Fruit fly (Drosophila melanogaster) whole organism, embryonic: Measurements from ENCODE around the gene Uch-L5R.

Experiments used
- ATbp ChIP-seq: fragments of 200-800 bp; sonication (Bioruptor generic); optimal IDR thresholded peaks from 2 replicates; lab custom pipeline; 2017; ENCODE audit warnings: missing biosample characterization, mild to moderate bottlenecking, missing genetic modification characterization, missing genetic modification reagents
- Atf3 ChIP-seq: fragments of 200-800 bp; sonication (Bioruptor generic); optimal IDR thresholded peaks from 3 replicates; lab custom pipeline; 2016; ENCODE audit warnings: missing biosample characterization, missing genetic modification characterization
- B-H2 ChIP-seq: fragments of 200-800 bp; sonication (Bioruptor generic); optimal IDR thresholded peaks from 2 replicates; lab custom pipeline; 2018; ENCODE audit warnings: missing biosample characterization, mild to moderate bottlenecking, missing genetic modification characterization
- BtbVII ChIP-seq: fragments of 200-800 bp; sonication (Bioruptor generic); optimal IDR thresholded peaks from 3 replicates; lab custom pipeline; 2017; ENCODE audit warnings: missing biosample characterization, mild to moderate bottlenecking, missing genetic modification characterization
- CG10366 ChIP-seq: fragments of 200-800 bp; sonication (Bioruptor generic); IDR thresholded peaks from 2 replicates; pipeline ENCODE4 v1.3.6; 2022; ENCODE audit warnings: missing biosample characterization, missing genetic modification characterization
- CG11093 ChIP-seq: fragments of 200-800 bp; sonication (Bioruptor generic); IDR thresholded peaks from 3 replicates; pipeline ENCODE4 v1.3.6; 2022; ENCODE audit warnings: missing biosample characterization, missing genetic modification characterization
- CG11504 ChIP-seq: fragments of 200-800 bp; sonication (Bioruptor generic); optimal IDR thresholded peaks from 3 replicates; lab custom pipeline; 2019; ENCODE audit warnings: missing biosample characterization, mild to moderate bottlenecking, missing genetic modification characterization, moderate library complexity
- CG11560 ChIP-seq: fragments of 200-800 bp; sonication (Bioruptor generic); IDR thresholded peaks from 3 replicates; pipeline ENCODE4 v1.3.6; 2022; ENCODE audit warnings: missing biosample characterization, missing genetic modification characterization
- CG12071 ChIP-seq: fragments of 200-800 bp; sonication (Bioruptor generic); optimal IDR thresholded peaks from 3 replicates; lab custom pipeline; 2018; ENCODE audit warnings: missing biosample characterization, mild to moderate bottlenecking, missing genetic modification characterization
- CG12219 ChIP-seq: fragments of 200-800 bp; sonication (Bioruptor generic); optimal IDR thresholded peaks from 3 replicates; lab custom pipeline; 2018; ENCODE audit warnings: missing biosample characterization, mild to moderate bottlenecking, missing genetic modification characterization
- CG12391 ChIP-seq: fragments of 200-800 bp; sonication (Bioruptor generic); optimal IDR thresholded peaks from 3 replicates; lab custom pipeline; 2018; ENCODE audit warnings: missing biosample characterization, mild to moderate bottlenecking, missing genetic modification characterization, moderate library complexity
- CG1602 ChIP-seq: fragments of 200-800 bp; sonication (Bioruptor generic); optimal IDR thresholded peaks from 3 replicates; lab custom pipeline; 2016; ENCODE audit warnings: missing biosample characterization, missing genetic modification characterization
- CG17359 ChIP-seq: fragments of 200-800 bp; sonication (Bioruptor generic); optimal IDR thresholded peaks from 3 replicates; lab custom pipeline; 2018; ENCODE audit warnings: missing biosample characterization, mild to moderate bottlenecking, missing genetic modification characterization, moderate library complexity
- CG17829 ChIP-seq: fragments of 200-800 bp; optimal IDR thresholded peaks from 2 replicates; lab custom pipeline; 2019; ENCODE audit warnings: missing biosample characterization, mild to moderate bottlenecking, missing genetic modification characterization, moderate library complexity
- CG1832 ChIP-seq: fragments of 200-800 bp; sonication (Bioruptor generic); optimal IDR thresholded peaks from 2 replicates; lab custom pipeline; 2017; ENCODE audit warnings: missing biosample characterization, mild to moderate bottlenecking, missing genetic modification characterization, inconsistent platforms
- CG2678 ChIP-seq: fragments of 200-800 bp; sonication (Bioruptor generic); optimal IDR thresholded peaks from 3 replicates; lab custom pipeline; 2019; ENCODE audit warnings: missing biosample characterization, mild to moderate bottlenecking, missing genetic modification characterization, moderate library complexity
- CG2712 ChIP-seq: fragments of 200-800 bp; optimal IDR thresholded peaks from 3 replicates; lab custom pipeline; 2019; ENCODE audit warnings: missing biosample characterization, mild to moderate bottlenecking, missing genetic modification characterization, moderate library complexity
- CG4424 ChIP-seq: fragments of 200-800 bp; sonication (Bioruptor generic); optimal IDR thresholded peaks from 3 replicates; lab custom pipeline; 2016; ENCODE audit warnings: missing biosample characterization, missing genetic modification characterization
- CG6689 ChIP-seq: fragments of 200-800 bp; sonication (Bioruptor generic); IDR thresholded peaks from 2 replicates; pipeline ENCODE4 v1.3.6; 2022; ENCODE audit warnings: missing biosample characterization, missing genetic modification characterization
- CTCF ChIP-seq: fragments of 200-800 bp; sonication (Bioruptor generic); optimal IDR thresholded peaks from 2 replicates; lab custom pipeline; 2017; ENCODE audit warnings: missing biosample characterization, mild to moderate bottlenecking, missing genetic modification characterization, moderate library complexity
- Camta ChIP-seq: fragments of 200-800 bp; sonication (Bioruptor generic); optimal IDR thresholded peaks from 2 replicates; lab custom pipeline; 2016; ENCODE audit warnings: missing biosample characterization, missing genetic modification characterization
- Chrac-16 ChIP-seq: fragments of 200-800 bp; sonication (Bioruptor generic); optimal IDR thresholded peaks from 3 replicates; lab custom pipeline; 2016; ENCODE audit warnings: missing biosample characterization, missing genetic modification characterization
- D19A ChIP-seq: fragments of 200-800 bp; optimal IDR thresholded peaks from 3 replicates; lab custom pipeline; 2019; ENCODE audit warnings: missing biosample characterization, mild to moderate bottlenecking, missing genetic modification characterization, moderate library complexity
- Deaf1 ChIP-seq: fragments of 200-800 bp; optimal IDR thresholded peaks from 3 replicates; lab custom pipeline; 2019; ENCODE audit warnings: missing biosample characterization, mild to moderate bottlenecking, missing genetic modification characterization, moderate library complexity
- Dek ChIP-seq: fragments of 200-800 bp; sonication (Bioruptor generic); optimal IDR thresholded peaks from 3 replicates; lab custom pipeline; 2019; ENCODE audit warnings: missing biosample characterization, mild to moderate bottlenecking, missing genetic modification characterization, moderate library complexity
- E2f2 ChIP-seq: fragments of 200-800 bp; sonication (Bioruptor generic); IDR thresholded peaks from 2 replicates; pipeline ENCODE4 v1.3.6; 2022; ENCODE audit warnings: missing biosample characterization, missing genetic modification characterization
- HLH54F ChIP-seq: fragments of 200-800 bp; sonication (Bioruptor generic); optimal IDR thresholded peaks from 3 replicates; lab custom pipeline; 2016; ENCODE audit warnings: missing biosample characterization, missing genetic modification characterization
- Hr51 ChIP-seq, 2 experiments: fragments of 200-800 bp; sonication (Bioruptor generic); optimal IDR thresholded peaks; 2 replicates in 1 of 2; 3 replicates in 1 of 2; lab custom pipeline; 2016 to 2018; ENCODE audit warnings: missing biosample characterization in 2 of 2, missing genetic modification characterization in 2 of 2, mild to moderate bottlenecking in 1 of 2, moderate library complexity in 1 of 2
- Nf-YB ChIP-seq: fragments of 200-800 bp; sonication (Bioruptor generic); optimal IDR thresholded peaks from 3 replicates; lab custom pipeline; 2019; ENCODE audit warnings: missing biosample characterization, mild to moderate bottlenecking, missing genetic modification characterization, moderate library complexity
- Sox102F ChIP-seq: fragments of 200-800 bp; sonication (Bioruptor generic); optimal IDR thresholded peaks from 2 replicates; lab custom pipeline; 2018; ENCODE audit warnings: missing biosample characterization, mild to moderate bottlenecking, missing genetic modification characterization, moderate library complexity
- Ssrp ChIP-seq: fragments of 200-800 bp; sonication (Bioruptor generic); optimal IDR thresholded peaks from 2 replicates; lab custom pipeline; 2018; ENCODE audit warnings: missing biosample characterization, mild to moderate bottlenecking, missing genetic modification characterization, moderate library complexity
- chinmo ChIP-seq: fragments of 200-800 bp; sonication (Bioruptor generic); IDR thresholded peaks from 4 replicates; pipeline ENCODE4 v1.3.6; 2022; ENCODE audit warnings: missing biosample characterization, missing genetic modification characterization; ENCODE audit not compliant: partially characterized antibody
- crol ChIP-seq: fragments of 200-800 bp; sonication (Bioruptor generic); IDR thresholded peaks from 2 replicates; pipeline ENCODE4 v1.3.6; 2022; ENCODE audit warnings: missing biosample characterization, missing genetic modification characterization
- dmrt99B ChIP-seq: fragments of 200-800 bp; sonication (Bioruptor generic); optimal IDR thresholded peaks from 2 replicates; lab custom pipeline; 2018; ENCODE audit warnings: missing biosample characterization, mild to moderate bottlenecking, missing genetic modification characterization, moderate library complexity
- ewg ChIP-seq: fragments of 200-800 bp; sonication (Bioruptor generic); optimal IDR thresholded peaks from 3 replicates; lab custom pipeline; 2017; ENCODE audit warnings: mild to moderate bottlenecking, missing biosample characterization, missing genetic modification reagents, missing genetic modification characterization
- gcm ChIP-seq: fragments of 200-800 bp; sonication (Bioruptor generic); optimal IDR thresholded peaks from 2 replicates; lab custom pipeline; 2019; ENCODE audit warnings: missing biosample characterization, mild to moderate bottlenecking, missing genetic modification characterization, moderate library complexity
- gem ChIP-seq: fragments of 200-800 bp; sonication (Bioruptor generic); optimal IDR thresholded peaks from 2 replicates; lab custom pipeline; 2019; ENCODE audit warnings: missing biosample characterization, mild to moderate bottlenecking, missing genetic modification characterization, moderate library complexity
- grn ChIP-seq: fragments of 200-800 bp; sonication (Bioruptor generic); optimal IDR thresholded peaks from 3 replicates; lab custom pipeline; 2017; ENCODE audit warnings: missing biosample characterization, missing genetic modification characterization
- lab ChIP-seq: fragments of 200-800 bp; sonication (Bioruptor generic); optimal IDR thresholded peaks from 3 replicates; lab custom pipeline; 2017; ENCODE audit warnings: missing biosample characterization, missing genetic modification characterization, mild to moderate bottlenecking, moderate library complexity, missing genetic modification reagents
- lbe ChIP-seq: fragments of 200-800 bp; sonication (Bioruptor generic); optimal IDR thresholded peaks from 2 replicates; lab custom pipeline; 2016; ENCODE audit warnings: missing biosample characterization, mild to moderate bottlenecking, missing genetic modification characterization
- row ChIP-seq: fragments of 200-800 bp; sonication (Bioruptor generic); IDR thresholded peaks from 3 replicates; pipeline ENCODE4 v1.3.6; 2022; ENCODE audit warnings: missing biosample characterization, missing genetic modification characterization
- salm ChIP-seq: fragments of 200-800 bp; sonication (Bioruptor generic); optimal IDR thresholded peaks from 2 replicates; lab custom pipeline; 2018; ENCODE audit warnings: missing biosample characterization, mild to moderate bottlenecking, missing genetic modification characterization
- sc ChIP-seq, 3 experiments: fragments of >200 bp in 2 of 3; fragments of 200-800 bp in 1 of 3; sonication (Bioruptor generic) in 1 of 3; optimal IDR thresholded peaks; 2 replicates in 2 of 3; 3 replicates in 1 of 3; lab custom pipeline; 2017; ENCODE audit warnings: mild to moderate bottlenecking in 1 of 3, missing biosample characterization in 1 of 3, missing genetic modification characterization in 1 of 3, missing genetic modification reagents in 1 of 3
- sens ChIP-seq: fragments of 200-800 bp; sonication (Bioruptor generic); peaks from one replicate; lab custom pipeline; 2016; ENCODE audit warnings: missing biosample characterization, missing genetic modification characterization
- sens-2 ChIP-seq: fragments of 200-800 bp; sonication (Bioruptor generic); IDR thresholded peaks from 2 replicates; pipeline ENCODE4 v1.3.6; 2022; ENCODE audit warnings: missing biosample characterization, missing genetic modification characterization
- sim ChIP-seq: fragments of 200-800 bp; sonication (Bioruptor generic); IDR thresholded peaks from 2 replicates; pipeline ENCODE4 v1.3.6; 2022; ENCODE audit warnings: missing biosample characterization, missing genetic modification characterization
- tup ChIP-seq: fragments of 200-800 bp; sonication (Bioruptor generic); optimal IDR thresholded peaks from 2 replicates; lab custom pipeline; 2016; ENCODE audit warnings: missing biosample characterization, mild to moderate bottlenecking, missing genetic modification characterization, moderate library complexity
- twi ChIP-seq: fragments of 200-800 bp; optimal IDR thresholded peaks from 2 replicates; lab custom pipeline; 2019; ENCODE audit warnings: missing biosample characterization, mild to moderate bottlenecking, missing genetic modification characterization, moderate library complexity
- usp ChIP-seq: fragments of >200 bp; optimal IDR thresholded peaks from 2 replicates; lab custom pipeline; 2017; ENCODE audit warnings: missing biosample characterization, missing genetic modification characterization
- zen ChIP-seq: fragments of 200-800 bp; sonication (Bioruptor generic); optimal IDR thresholded peaks from 3 replicates; lab custom pipeline; 2018; ENCODE audit warnings: missing biosample characterization, mild to moderate bottlenecking, missing genetic modification characterization, moderate library complexity

Gene Uch-L5R

DNA sequence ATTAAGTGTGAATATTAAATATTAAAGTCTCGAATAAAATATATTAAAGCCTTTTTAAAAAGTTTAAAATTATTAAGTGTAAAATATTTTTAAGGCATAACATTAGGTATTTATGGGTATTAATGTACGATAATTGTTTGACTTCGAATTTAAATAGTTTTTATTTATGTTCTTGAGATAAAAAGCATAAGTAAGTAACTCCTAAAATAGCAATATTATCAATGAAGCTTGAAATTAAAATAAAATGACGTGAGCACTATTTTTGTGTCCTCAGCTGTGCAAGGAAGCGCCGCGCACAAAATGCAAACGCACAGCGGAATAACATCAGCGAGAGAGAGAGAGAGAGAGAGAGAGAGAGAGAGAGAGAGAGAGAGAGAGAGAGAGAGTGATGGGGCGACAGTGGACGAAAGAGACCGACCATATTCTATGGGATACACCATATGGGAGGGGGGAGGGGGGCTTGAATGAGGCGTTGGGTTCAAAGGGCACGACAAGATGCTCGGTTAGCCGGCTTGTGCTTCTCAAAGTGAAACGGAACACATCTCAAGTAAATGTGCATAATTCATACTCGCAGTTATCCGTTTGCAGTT is 33.9 kb upstream of the Uch-L5R start (continued):
- 0 out of 2 replicates have a peak, but pooled peaks have one; percentile 21 for TF ChIP-seq CG6689
- peak; percentile 12 for TF ChIP-seq Ssrp
- TF ChIP-seq crol (GFP tag; lab: Robert Waterston, UW) = peak; percentile 56
- no peak for TF ChIP-seq CG12071 (GFP tag; lab: Kevin White, UChicago)
- TF ChIP-seq grn = no peak
- no peak for TF ChIP-seq HLH54F (GFP tag; lab: Kevin White, UChicago)
- peak; percentile 50 for TF ChIP-seq CG11504 (tag; lab: Kevin White, UChicago)
- TF ChIP-seq sens (GFP tag; lab: Kevin White, UChicago) = peak; percentile 47
- no peak for TF ChIP-seq ATbp (GFP tag; lab: Kevin White, UChicago)
- TF ChIP-seq CG11093 (GFP tag; lab: Robert Waterston, UW) = no peak
- peak; percentile 15 for TF ChIP-seq CG17359 (tag; lab: Kevin White, UChicago)
- peak; percentile 9 for TF ChIP-seq Sox102F (GFP tag; lab: Kevin White, UChicago)
- peak; percentile 29 for TF ChIP-seq D19A
- no peak for TF ChIP-seq CG4424 (GFP tag; lab: Kevin White, UChicago)
- TF ChIP-seq gem = peak; percentile 70
- no peak for TF ChIP-seq E2f2
- TF ChIP-seq tup (GFP tag; lab: Kevin White, UChicago) = no peak
- TF ChIP-seq CG1832 (GFP tag; lab: Kevin White, UChicago) = peak; percentile 78
- peak; percentile 7 for TF ChIP-seq zen (tag; lab: Kevin White, UChicago)
- TF ChIP-seq CG2712 (tag; lab: Kevin White, UChicago) = peak; percentile 53
- TF ChIP-seq CG12391 (tag; lab: Kevin White, UChicago) = peak; percentile 42
- TF ChIP-seq Dek (tag; lab: Kevin White, UChicago) = no peak
- no peak for TF ChIP-seq sim (GFP tag; lab: Robert Waterston, UW)
- TF ChIP-seq ewg (GFP tag; lab: Kevin White, UChicago) = no peak
- TF ChIP-seq Hr51 (GFP tag; optimal IDR thresholded peaks at IDR 0.05; lab: Kevin White, UChicago) = peak in 1 of 2 experiments; percentile 19
- TF ChIP-seq CG17829 (tag; lab: Kevin White, UChicago) = peak; percentile 27
- TF ChIP-seq CG1602 (GFP tag; lab: Kevin White, UChicago) = no peak
- no peak for TF ChIP-seq CG12219 (GFP tag; lab: Kevin White, UChicago)
- TF ChIP-seq Nf-YB (GFP tag; lab: Kevin White, UChicago) = peak; percentile 5
- no peak for TF ChIP-seq CG11560 (tag; lab: Robert Waterston, UW)
- TF ChIP-seq CTCF (GFP tag; lab: Kevin White, UChicago) = no peak
- TF ChIP-seq Camta = no peak
- TF ChIP-seq chinmo (GFP tag; lab: Robert Waterston, UW) = no peak
- TF ChIP-seq CG2678 = peak; percentile 53
- no peak for TF ChIP-seq BtbVII (GFP tag; lab: Kevin White, UChicago)
- TF ChIP-seq lbe (GFP tag; lab: Kevin White, UChicago) = no peak
- peak; percentile 22 for TF ChIP-seq Chrac-16
- no peak for TF ChIP-seq sens-2
- peak; percentile 20 for TF ChIP-seq dmrt99B (tag; lab: Kevin White, UChicago)
- no peak for TF ChIP-seq CG10366 (GFP tag; lab: Robert Waterston, UW)
- TF ChIP-seq twi (tag; lab: Kevin White, UChicago) = no peak
- peak; percentile 4 for TF ChIP-seq lab (GFP tag; lab: Kevin White, UChicago)
- peak; percentile 4 for TF ChIP-seq gcm (GFP tag; lab: Kevin White, UChicago)
- no peak for TF ChIP-seq salm (tag; lab: Kevin White, UChicago)
- no peak for TF ChIP-seq usp (GFP tag; lab: Kevin White, UChicago)
- peak; percentile 32; the same call in 1 of the 3 replicates for TF ChIP-seq row
- TF ChIP-seq Deaf1 (tag; lab: Kevin White, UChicago) = peak; percentile 8
- TF ChIP-seq Atf3 = no peak
- no peak for TF ChIP-seq sc (optimal IDR thresholded peaks at IDR 0.05; lab: Kevin White, UChicago)
- TF ChIP-seq sc (GFP tag; optimal IDR thresholded peaks at IDR 0.05; lab: Kevin White, UChicago) = peak; percentile 9
- no peak for TF ChIP-seq B-H2
